Worm (Caenorhabditis elegans) whole organism, L2 larva: ENCODE results near the gene pepm-1.

ENCODE experiments used
- ama-1 ChIP-seq: fragments of 150-350 bp; optimal IDR thresholded peaks from 2 replicates; lab custom pipeline; 2018; ENCODE audit warnings: inconsistent platforms
- ceh-16 ChIP-seq: fragments of 150-350 bp; optimal IDR thresholded peaks from 2 replicates; lab custom pipeline; 2014; ENCODE audit warnings: missing biosample characterization, missing genetic modification characterization
- lin-13 ChIP-seq: fragments of 150-350 bp; optimal IDR thresholded peaks from 2 replicates; lab custom pipeline; 2014; ENCODE audit warnings: missing biosample characterization, missing genetic modification reagents, missing genetic modification characterization
- nhr-237 ChIP-seq: fragments of 150-350 bp; optimal IDR thresholded peaks from 2 replicates; lab custom pipeline; 2014; ENCODE audit warnings: missing biosample characterization, missing genetic modification characterization
- nhr-25 ChIP-seq: fragments of 150-350 bp; sonication (generic microtip); optimal IDR thresholded peaks from 3 replicates; lab custom pipeline; 2014; ENCODE audit warnings: missing biosample characterization, missing genetic modification characterization
- unc-62 ChIP-seq: fragments of 150-350 bp; optimal IDR thresholded peaks from 2 replicates; lab custom pipeline; 2014; ENCODE audit warnings: missing biosample characterization, missing genetic modification reagents, missing genetic modification characterization

ce11 chrV:14352032-14352431 lies 23.1 kb downstream of the pepm-1 start:
- TF ChIP-seq unc-62 = no peak
- no peak for TF ChIP-seq ceh-16 (tag; lab: Kevin White, UChicago)
- TF ChIP-seq ama-1 (lab: Kevin White, UChicago) = no peak
- no peak for TF ChIP-seq nhr-25
- no peak for TF ChIP-seq nhr-237 (tag; lab: Kevin White, UChicago)
- no peak for TF ChIP-seq lin-13 (GFP tag; lab: Kevin White, UChicago)
